Worm (Caenorhabditis elegans) whole organism, L4 larva: Measurements from ENCODE around the gene htrl-1.

Experiments
- F37D6.2 ChIP-seq: sonication (generic microtip); optimal IDR thresholded peaks from 2 replicates; lab custom pipeline; 2016; ENCODE audit warnings: mild to moderate bottlenecking, missing genetic modification characterization, missing compliant biosample characterization
- T26A8.4 ChIP-seq: fragments of 200-800 bp; sonication (Bioruptor generic); IDR thresholded peaks from 2 replicates; pipeline ENCODE4 v1.3.6; 2022; ENCODE audit warnings: missing genetic modification characterization, missing compliant biosample characterization
- Y48G9A.11 ChIP-seq: fragments of 200-800 bp; sonication (Bioruptor generic); IDR thresholded peaks from 2 replicates; pipeline ENCODE4 v1.3.6; 2022; ENCODE audit warnings: missing genetic modification reagents, missing genetic modification characterization, missing compliant biosample characterization
- ama-1 ChIP-seq: fragments of 150-350 bp; optimal IDR thresholded peaks from 2 replicates; lab custom pipeline; 2014; ENCODE audit warnings: inconsistent platforms, mixed read lengths
- daf-12 ChIP-seq: fragments of 150-350 bp; optimal IDR thresholded peaks from 2 replicates; lab custom pipeline; 2014; ENCODE audit warnings: missing biosample characterization, missing genetic modification reagents, missing genetic modification characterization
- daf-16 ChIP-seq, 3 experiments: sonication (generic microtip); optimal IDR thresholded peaks; 2 replicates each; lab custom pipeline; 2016 to 2017; ENCODE audit warnings: missing genetic modification characterization in 3 of 3, missing genetic modification reagents in 3 of 3, mild to moderate bottlenecking in 2 of 3, missing compliant biosample characterization in 2 of 3, missing biosample characterization in 1 of 3, moderate library complexity in 1 of 3
- daf-19 ChIP-seq: fragments of 200-800 bp; sonication (Bioruptor generic); conservative IDR thresholded peaks from 2 replicates; pipeline ENCODE4 v1.3.6; 2022; ENCODE audit warnings: missing genetic modification characterization, missing compliant biosample characterization
- dmd-6 ChIP-seq: fragments of 200-800 bp; sonication (Bioruptor generic); IDR thresholded peaks from 2 replicates; pipeline ENCODE4 v1.3.6; 2022; ENCODE audit warnings: missing genetic modification reagents, missing genetic modification characterization, missing compliant biosample characterization
- dmd-8 ChIP-seq: fragments of 200-800 bp; sonication (Bioruptor generic); IDR thresholded peaks from 2 replicates; pipeline ENCODE4 v1.3.6; 2022; ENCODE audit warnings: missing genetic modification characterization, missing compliant biosample characterization
- dmd-9 ChIP-seq: fragments of 200-800 bp; sonication (Bioruptor generic); IDR thresholded peaks from 2 replicates; pipeline ENCODE4 v1.3.6; 2022; ENCODE audit warnings: missing genetic modification reagents, missing genetic modification characterization, missing compliant biosample characterization
- dve-1 ChIP-seq: sonication (generic microtip); optimal IDR thresholded peaks from 2 replicates; lab custom pipeline; 2017; ENCODE audit warnings: antibody characterized with exemption, mild to moderate bottlenecking, missing genetic modification characterization, missing compliant biosample characterization; ENCODE audit not compliant: insufficient read depth
- egl-43 ChIP-seq: fragments of 200-800 bp; sonication (Bioruptor generic); IDR thresholded peaks from 2 replicates; pipeline ENCODE4 v1.3.6; 2022; ENCODE audit warnings: missing genetic modification reagents, missing genetic modification characterization, missing compliant biosample characterization
- fos-1 ChIP-seq: fragments of 150-350 bp; optimal IDR thresholded peaks from 2 replicates; lab custom pipeline; 2014; ENCODE audit warnings: missing biosample characterization, missing genetic modification characterization
- hlh-11 ChIP-seq: fragments of 200-800 bp; sonication (Bioruptor generic); optimal IDR thresholded peaks from 2 replicates; lab custom pipeline; 2018; ENCODE audit warnings: mild to moderate bottlenecking, missing genetic modification characterization, missing compliant biosample characterization
- hmg-1.1 ChIP-seq: fragments of 200-800 bp; sonication (Bioruptor generic); IDR thresholded peaks from 2 replicates; pipeline ENCODE4 v1.3.6; 2022; ENCODE audit warnings: missing genetic modification reagents, missing genetic modification characterization, missing compliant biosample characterization
- lin-13 ChIP-seq: fragments of 150-350 bp; optimal IDR thresholded peaks from 2 replicates; lab custom pipeline; 2014; ENCODE audit warnings: missing biosample characterization, missing genetic modification reagents, missing genetic modification characterization
- lin-29 ChIP-seq: fragments of 200-800 bp; sonication (Bioruptor generic); IDR thresholded peaks from 2 replicates; pipeline ENCODE4 v1.3.6; 2022; ENCODE audit warnings: missing genetic modification reagents, missing genetic modification characterization, missing compliant biosample characterization
- lir-3 ChIP-seq: sonication (generic microtip); optimal IDR thresholded peaks from 2 replicates; lab custom pipeline; 2016; ENCODE audit warnings: mild to moderate bottlenecking, missing genetic modification characterization, missing compliant biosample characterization
- mdl-1 ChIP-seq, 2 experiments: fragments of 150-350 bp in 1 of 2; sonication (generic microtip) in 1 of 2; optimal IDR thresholded peaks; 2 replicates each; lab custom pipeline; 2014 to 2017; ENCODE audit warnings: missing biosample characterization in 2 of 2, missing genetic modification characterization in 2 of 2
- mes-2 ChIP-seq: sonication (generic microtip); optimal IDR thresholded peaks from 2 replicates; lab custom pipeline; 2016; ENCODE audit warnings: missing genotype, mild to moderate bottlenecking, missing genetic modification characterization, missing compliant biosample characterization; ENCODE audit not compliant: poor library complexity, severe bottlenecking
- nhr-11 ChIP-seq: fragments of 150-350 bp; optimal IDR thresholded peaks from 2 replicates; lab custom pipeline; 2014; ENCODE audit warnings: missing biosample characterization, missing genetic modification characterization
- nhr-237 ChIP-seq: sonication (generic microtip); optimal IDR thresholded peaks from 2 replicates; lab custom pipeline; 2017; ENCODE audit warnings: missing biosample characterization, missing genetic modification characterization
- nhr-25 ChIP-seq: sonication (generic microtip); optimal IDR thresholded peaks from 2 replicates; lab custom pipeline; 2017; ENCODE audit warnings: missing genetic modification characterization, mild to moderate bottlenecking, missing compliant biosample characterization, antibody characterized with exemption, moderate library complexity, borderline replicate concordance; ENCODE audit not compliant: insufficient read depth
- nhr-28 ChIP-seq: fragments of 150-350 bp; optimal IDR thresholded peaks from 2 replicates; lab custom pipeline; 2014; ENCODE audit warnings: missing biosample characterization, missing genetic modification characterization
- pqm-1 ChIP-seq: sonication (generic microtip); optimal IDR thresholded peaks from 2 replicates; lab custom pipeline; 2017; ENCODE audit warnings: missing biosample characterization, missing genetic modification characterization
- rbr-2 ChIP-seq: sonication (generic microtip); optimal IDR thresholded peaks from 2 replicates; lab custom pipeline; 2016; ENCODE audit warnings: missing genotype, missing genetic modification characterization, missing compliant biosample characterization
- tra-1 ChIP-seq: fragments of 200-800 bp; sonication (Bioruptor generic); IDR thresholded peaks from 2 replicates; pipeline ENCODE4 v1.3.6; 2022; ENCODE audit warnings: missing genetic modification reagents, missing genetic modification characterization, missing compliant biosample characterization
- unc-130 ChIP-seq: sonication (generic microtip); optimal IDR thresholded peaks from 2 replicates; lab custom pipeline; 2016; ENCODE audit warnings: missing genetic modification reagents, missing genetic modification characterization, missing compliant biosample characterization
- unc-62 ChIP-seq, 3 experiments: fragments of 150-350 bp in 1 of 3; sonication (generic microtip); optimal IDR thresholded peaks in 2 of 3; peaks in 1 of 3; 1 replicate in 1 of 3; 2 replicates in 2 of 3; lab custom pipeline; 2014 to 2017; ENCODE audit warnings: missing biosample characterization in 3 of 3, missing genetic modification characterization in 3 of 3, missing genetic modification reagents in 3 of 3, missing genotype in 1 of 3
- zip-11 ChIP-seq: fragments of 200-800 bp; sonication (Bioruptor generic); IDR thresholded peaks from 2 replicates; pipeline ENCODE4 v1.3.6; 2022; ENCODE audit warnings: missing genetic modification characterization, missing compliant biosample characterization

Gene htrl-1

DNA sequence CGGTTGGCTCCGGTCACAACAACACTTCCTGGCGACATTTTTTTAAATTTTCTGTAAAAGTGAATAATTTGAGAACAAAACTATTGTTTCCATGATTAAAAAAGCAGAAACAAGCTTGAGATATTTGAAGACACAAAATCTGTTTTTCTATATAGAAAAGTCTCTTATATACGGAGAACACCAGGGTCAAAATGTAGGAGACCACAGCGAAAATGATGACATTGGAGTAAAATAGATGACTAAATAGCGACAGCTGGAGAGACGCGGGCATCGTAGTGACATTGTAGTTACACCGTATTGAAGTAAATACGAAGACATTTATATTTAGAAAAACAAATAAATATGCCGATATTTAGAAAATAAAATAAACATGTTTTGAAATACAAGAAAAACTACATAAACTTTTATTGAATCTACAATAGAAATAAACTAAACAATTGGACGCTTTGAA lies 20.0 kb upstream of the htrl-1 start, which contains the start of gene sdz-8:
Gene sdz-8, minus strand, starts transcription at position 51 of the 451 bp plus-strand sequence.
- TF ChIP-seq daf-16 (GFP tag; optimal IDR thresholded peaks at IDR 0.05; lab: Kevin White, UChicago) (no peak), daf-16 (tag; optimal IDR thresholded peaks at IDR 0.05; lab: Kevin White, UChicago) (peak; percentile 44), nhr-28 (tag; lab: Kevin White, UChicago) (peak; percentile 76), lin-29 (GFP tag; lab: Robert Waterston, UW) (no peak), T26A8.4 (GFP tag; lab: Robert Waterston, UW) (no peak), F37D6.2 (tag; lab: Kevin White, UChicago) (no peak), egl-43 (GFP tag; lab: Robert Waterston, UW) (no peak), daf-19 (no peak), zip-11 (GFP tag; lab: Robert Waterston, UW) (no peak), mes-2 (tag; lab: Kevin White, UChicago) (no peak), daf-12 (tag; lab: Kevin White, UChicago) (no peak), tra-1 (no peak), dmd-6 (GFP tag; lab: Robert Waterston, UW) (no peak), rbr-2 (tag; lab: Kevin White, UChicago) (no peak)

DNA sequence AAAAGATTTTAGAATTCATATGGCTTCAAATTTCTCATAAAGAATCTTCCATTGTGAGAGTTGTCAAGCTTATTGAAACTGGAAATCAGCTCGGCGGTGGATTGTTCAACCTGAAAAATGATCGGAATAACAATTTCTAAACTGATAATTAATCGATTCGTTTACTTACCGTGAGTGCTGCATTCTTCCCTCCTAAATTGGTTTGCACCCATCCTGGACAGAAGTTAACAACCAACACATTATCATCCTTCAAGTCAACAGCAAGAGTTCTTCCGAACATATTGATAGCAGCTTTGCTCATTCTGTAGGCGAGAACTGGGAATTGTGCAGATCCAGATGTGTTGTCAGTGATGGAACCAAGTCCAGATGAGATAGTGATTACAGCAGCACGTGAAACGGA lies 19.0 kb upstream of the htrl-1 start:
- TF ChIP-seq nhr-25 (tag; lab: Kevin White, UChicago) (no peak), Y48G9A.11 (no peak), unc-62 (GFP tag; optimal IDR thresholded peaks at IDR 0.05 in 1 of 2; lab: Kevin White, UChicago) (peak in 1 of 2 experiments; percentile 98), unc-62 (tag; optimal IDR thresholded peaks at IDR 0.05; lab: Kevin White, UChicago) (no peak)
- TF ChIP-seq, all 104 proteins: peak for 1

DNA sequence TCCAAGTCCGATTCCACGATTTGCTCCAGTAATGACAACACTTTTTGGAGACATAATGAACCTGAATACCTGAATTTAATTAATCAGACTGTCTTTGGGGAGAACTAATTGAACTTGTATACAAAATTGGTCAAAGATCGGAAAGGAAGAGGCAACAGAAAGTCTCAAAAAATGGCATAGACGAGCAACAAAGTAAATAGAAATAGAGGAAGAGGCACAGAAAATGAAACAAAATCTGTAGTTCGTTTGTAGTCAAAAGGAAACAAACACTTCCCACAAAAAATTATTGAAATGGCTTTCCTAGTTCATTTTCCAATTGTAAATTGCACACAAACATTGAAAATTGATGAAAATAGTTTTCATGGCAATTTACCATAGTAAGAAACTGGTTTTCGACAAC lies 18.5 kb upstream of the htrl-1 start, which contains the start of gene C55A6.6:
Gene C55A6.6, minus strand, starts transcription at position 61 of the 400 bp plus-strand sequence.
- TF ChIP-seq pqm-1 (tag; lab: Kevin White, UChicago) (peak; percentile 4), lir-3 (tag; lab: Kevin White, UChicago) (no peak), dmd-9 (GFP tag; lab: Robert Waterston, UW) (no peak), unc-130 (no peak), fos-1 (no peak), lin-13 (GFP tag; lab: Kevin White, UChicago) (no peak), dmd-8 (GFP tag; lab: Robert Waterston, UW) (no peak), daf-16 (GFP tag; optimal IDR thresholded peaks at IDR 0.05; lab: Kevin White, UChicago) (no peak), daf-16 (tag; optimal IDR thresholded peaks at IDR 0.05; lab: Kevin White, UChicago) (peak; percentile 15), hmg-1.1 (GFP tag; lab: Robert Waterston, UW) (no peak), nhr-28 (tag; lab: Kevin White, UChicago) (peak; percentile 81), ama-1 (lab: Kevin White, UChicago) (no peak)

DNA sequence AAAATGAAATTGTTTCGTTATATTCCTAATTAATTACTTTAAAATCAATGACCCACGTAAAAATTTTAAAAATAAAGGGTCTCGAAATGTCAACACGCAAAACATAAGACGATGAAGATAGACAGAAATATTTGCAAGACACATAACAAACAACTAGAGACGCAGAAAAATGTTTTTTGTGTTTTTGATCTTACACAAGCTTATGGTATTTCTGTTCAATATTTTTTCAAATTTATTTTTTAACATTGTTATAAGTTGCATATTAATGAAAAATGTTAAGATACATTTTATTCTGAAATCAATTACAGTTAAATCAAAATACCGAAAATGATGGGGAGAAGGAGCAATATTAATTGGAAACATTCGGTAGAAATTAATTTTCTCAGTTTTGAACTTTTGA lies 17.2 kb upstream of the htrl-1 start, which contains the start of gene C55A6.3:
Gene C55A6.3, minus strand, starts transcription at position 101 of the 400 bp plus-strand sequence.
- no peak for TF ChIP-seq nhr-237 (tag; lab: Kevin White, UChicago)
- peak in 1 of 2 experiments; percentile 34 for TF ChIP-seq unc-62 (GFP tag; optimal IDR thresholded peaks at IDR 0.05 in 1 of 2; lab: Kevin White, UChicago)
- TF ChIP-seq unc-62 (tag; optimal IDR thresholded peaks at IDR 0.05; lab: Kevin White, UChicago), result no peak
- TF ChIP-seq daf-16 (GFP tag; optimal IDR thresholded peaks at IDR 0.05; lab: Kevin White, UChicago), result no peak
- peak; percentile 9 for TF ChIP-seq daf-16 (tag; optimal IDR thresholded peaks at IDR 0.05; lab: Kevin White, UChicago)

DNA sequence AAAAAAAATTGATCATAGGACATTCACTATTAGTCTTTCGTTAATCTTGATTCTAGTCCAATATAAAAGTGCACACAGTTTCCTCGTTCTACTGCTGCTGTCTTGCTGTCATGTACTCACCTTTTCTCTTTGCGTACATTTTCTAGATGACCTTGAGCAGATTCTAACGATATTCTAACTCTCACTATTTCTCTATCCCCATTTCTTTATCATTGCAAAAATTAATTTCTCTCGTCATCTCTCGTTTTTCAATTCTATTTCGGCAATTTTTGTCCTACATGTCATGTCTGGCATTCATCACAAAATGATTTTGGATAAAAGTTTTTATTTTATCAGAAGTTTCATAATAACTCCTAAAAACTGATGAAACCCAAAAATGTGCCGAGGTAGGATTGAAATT lies 12.6 kb upstream of the htrl-1 start, which contains the start of gene ttll-5:
Gene ttll-5, plus strand, starts transcription at position 288 of the 400 bp plus-strand sequence.
- peak; percentile 8 for TF ChIP-seq nhr-25 (tag; lab: Kevin White, UChicago)
- TF ChIP-seq nhr-28 (tag; lab: Kevin White, UChicago), result peak; percentile 36
- no peak for TF ChIP-seq dve-1 (tag; lab: Kevin White, UChicago)

DNA sequence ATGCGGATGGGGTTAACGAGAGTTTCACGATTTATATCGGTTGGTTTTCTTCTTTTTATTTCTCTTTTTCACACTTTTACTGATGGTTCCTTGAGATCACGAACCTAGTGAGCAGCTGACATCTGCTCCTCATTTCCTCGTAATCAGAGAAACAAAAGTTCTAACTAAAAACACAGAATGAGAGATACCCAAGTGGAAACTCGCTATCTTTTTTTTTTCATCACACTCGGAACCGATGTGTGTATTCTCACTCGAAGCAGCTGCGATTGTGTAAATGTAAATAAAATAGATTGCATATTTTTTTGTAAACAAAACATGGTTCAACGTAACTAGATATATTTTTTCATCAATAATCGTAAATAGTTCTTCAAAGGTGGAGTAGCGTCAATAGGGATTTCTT lies 10.2 kb upstream of the htrl-1 start:
- TF ChIP-seq mdl-1 (tag; optimal IDR thresholded peaks at IDR 0.05; lab: Kevin White, UChicago) (no peak), nhr-11 (tag; lab: Kevin White, UChicago) (peak; percentile 24), daf-16 (GFP tag; optimal IDR thresholded peaks at IDR 0.05; lab: Kevin White, UChicago) (peak in 1 of 2 experiments; percentile 97), daf-16 (tag; optimal IDR thresholded peaks at IDR 0.05; lab: Kevin White, UChicago) (no peak), hlh-11 (tag; lab: Kevin White, UChicago) (peak; percentile 51)
